Fruit fly (Drosophila melanogaster) S2 (cell line): ENCODE data around the gene sno.

Source experiments
- CG8478 ChIP-seq: fragments of >200 bp; optimal IDR thresholded peaks from 2 replicates; lab custom pipeline; 2018
- CTCF ChIP-seq, 2 experiments: fragments of >200 bp; optimal IDR thresholded peaks; 2 replicates each; lab custom pipeline; 2018

sno gene

DNA sequence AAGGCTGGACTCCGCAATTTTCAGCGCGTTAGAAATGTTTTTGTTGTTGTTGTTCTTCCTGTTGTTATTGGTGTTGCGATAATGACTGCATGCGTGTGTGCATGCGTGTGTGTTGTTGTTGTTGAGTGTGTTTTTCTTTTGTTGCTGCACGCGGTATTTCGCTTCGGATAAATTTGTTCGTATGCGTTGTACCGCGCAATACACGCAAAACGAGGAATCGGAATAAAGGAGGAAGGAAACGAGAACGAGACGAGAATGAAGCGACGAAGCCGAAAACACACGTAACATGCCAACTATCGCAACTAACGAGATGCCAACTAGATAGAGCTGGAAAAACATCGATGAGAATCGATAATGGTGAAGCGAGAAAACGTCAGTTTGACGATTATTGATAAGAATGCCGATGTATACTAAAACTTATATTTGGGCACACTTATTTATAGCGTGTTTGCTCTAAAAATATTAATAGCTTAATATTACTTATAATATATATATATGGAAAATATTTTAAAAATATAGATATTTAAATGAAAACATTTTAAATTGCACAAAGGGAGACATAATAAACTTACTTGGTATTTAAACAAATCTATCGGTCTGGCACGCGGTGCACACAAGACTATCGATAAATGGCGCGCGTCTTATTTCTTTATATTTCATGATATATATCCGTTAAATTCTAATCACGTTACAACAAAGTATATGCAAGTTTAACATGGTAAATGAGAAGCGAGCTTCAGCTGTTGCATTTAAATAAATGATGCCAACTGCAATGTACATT is at the start of gene sno:
Gene sno (minus strand): TSS at position 318 of the 781 bp plus-strand sequence.
- no peak for TF ChIP-seq CTCF (optimal IDR thresholded peaks at IDR 0.05; lab: Kevin White, UChicago)
- no peak for TF ChIP-seq CG8478 (lab: Kevin White, UChicago)

dm6 chrX:13258757-13259067 is 47.2 kb upstream of the sno start, which contains the start of gene comt:
TSS of gene comt (plus strand) at chrX:13259021.
- TF ChIP-seq CG8478 (lab: Kevin White, UChicago) (no peak), CTCF (optimal IDR thresholded peaks at IDR 0.05; lab: Kevin White, UChicago) (no peak)

dm6 chrX:13258048-13258756 is 46.7 kb upstream of the sno start, which contains the start of the genes mew and CG15742:
TSS of gene mew (minus strand) at chrX:13258490.
TSS of gene CG15742 (minus strand) at chrX:13258495.
- peak in 1 of 2 experiments; percentile 17 for TF ChIP-seq CTCF (optimal IDR thresholded peaks at IDR 0.05; lab: Kevin White, UChicago)
- no peak for TF ChIP-seq CG8478 (lab: Kevin White, UChicago)

DNA sequence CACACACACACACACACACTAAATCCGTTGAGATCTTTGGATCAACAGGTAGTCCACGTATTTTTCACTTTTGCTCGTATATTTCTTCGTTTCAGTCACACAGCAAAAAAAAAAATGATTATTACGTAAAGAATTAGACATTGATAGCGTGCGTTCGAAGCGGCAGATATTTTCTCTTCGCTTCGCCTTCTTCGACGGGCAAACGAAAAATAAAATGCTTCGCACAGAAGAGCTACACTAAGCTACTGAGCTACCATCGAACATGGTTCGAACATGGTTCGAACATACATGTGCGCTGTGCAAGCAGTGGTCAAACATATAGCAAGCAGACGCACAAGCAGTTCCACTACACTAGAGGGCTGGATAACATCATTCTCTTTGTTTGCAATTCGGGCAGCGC is 45.5 kb upstream of the sno start:
- TF ChIP-seq CG8478 (lab: Kevin White, UChicago) (no peak), CTCF (optimal IDR thresholded peaks at IDR 0.05; lab: Kevin White, UChicago) (peak; percentile 33 to 46)

- TF ChIP-seq CG8478 (lab: Kevin White, UChicago) (no peak), CTCF (optimal IDR thresholded peaks at IDR 0.05; lab: Kevin White, UChicago) (no peak)
Measured at dm6 chrX:13254442-13254841, 43.0 kb upstream of the sno start.

DNA sequence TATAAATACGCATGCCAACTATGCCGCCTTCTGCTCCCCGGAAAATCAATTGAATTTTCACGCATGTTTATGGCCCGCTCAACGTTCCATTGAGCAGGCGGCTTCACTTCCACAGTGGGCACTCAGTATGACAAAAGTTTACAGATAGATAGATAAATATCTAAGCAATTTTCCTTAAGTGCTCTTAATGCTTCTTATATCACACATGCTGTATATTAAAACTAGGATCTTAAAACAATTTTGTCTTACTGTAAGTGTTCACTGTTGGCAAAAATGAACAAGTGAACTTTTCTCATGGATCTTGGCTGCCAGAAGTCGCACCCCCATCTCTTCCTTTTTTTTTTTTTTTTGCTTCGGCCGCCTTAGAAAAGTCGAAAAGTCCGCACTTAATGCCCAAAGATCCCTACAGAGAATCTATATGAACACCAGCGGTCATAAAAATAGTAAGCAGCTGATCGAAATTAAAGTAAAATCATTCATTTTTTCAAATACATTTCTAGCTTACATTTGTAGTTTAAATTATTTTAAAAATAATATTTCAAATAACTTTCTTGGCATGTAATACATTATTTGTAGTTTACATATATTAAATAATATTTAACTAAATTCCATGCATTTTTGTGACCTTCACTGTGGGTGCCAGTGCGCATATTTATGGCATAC is 41.7 kb upstream of the sno start:
- TF ChIP-seq CTCF (optimal IDR thresholded peaks at IDR 0.05; lab: Kevin White, UChicago) (no peak), CG8478 (lab: Kevin White, UChicago) (no peak)

- TF ChIP-seq CG8478 (lab: Kevin White, UChicago) (no peak), CTCF (optimal IDR thresholded peaks at IDR 0.05; lab: Kevin White, UChicago) (no peak)
Measured at dm6 chrX:13251310-13251709, 39.8 kb upstream of the sno start.

dm6 chrX:13249732-13250395 is 38.4 kb upstream of the sno start:
- TF ChIP-seq CTCF (optimal IDR thresholded peaks at IDR 0.05; lab: Kevin White, UChicago) = no peak
- TF ChIP-seq CG8478 (lab: Kevin White, UChicago) = no peak

- TF ChIP-seq CG8478 (lab: Kevin White, UChicago) = no peak
Measured at dm6 chrX:13248515-13248914, 37.0 kb upstream of the sno start.

dm6 chrX:13247789-13248188 is 36.3 kb upstream of the sno start:
- TF ChIP-seq CG8478 (lab: Kevin White, UChicago) = no peak
- TF ChIP-seq CTCF (optimal IDR thresholded peaks at IDR 0.05; lab: Kevin White, UChicago) = no peak

dm6 chrX:13245767-13246166 is 34.3 kb upstream of the sno start:
- TF ChIP-seq CTCF (optimal IDR thresholded peaks at IDR 0.05; lab: Kevin White, UChicago) (no peak), CG8478 (lab: Kevin White, UChicago) (no peak)

- TF ChIP-seq CG8478 (lab: Kevin White, UChicago) (no peak), CTCF (optimal IDR thresholded peaks at IDR 0.05; lab: Kevin White, UChicago) (no peak)
Measured at dm6 chrX:13244462-13244861, 33.0 kb upstream of the sno start.

- TF ChIP-seq CTCF (optimal IDR thresholded peaks at IDR 0.05; lab: Kevin White, UChicago) (no peak), CG8478 (lab: Kevin White, UChicago) (no peak)
Measured at dm6 chrX:13243726-13244323, 32.4 kb upstream of the sno start.

DNA sequence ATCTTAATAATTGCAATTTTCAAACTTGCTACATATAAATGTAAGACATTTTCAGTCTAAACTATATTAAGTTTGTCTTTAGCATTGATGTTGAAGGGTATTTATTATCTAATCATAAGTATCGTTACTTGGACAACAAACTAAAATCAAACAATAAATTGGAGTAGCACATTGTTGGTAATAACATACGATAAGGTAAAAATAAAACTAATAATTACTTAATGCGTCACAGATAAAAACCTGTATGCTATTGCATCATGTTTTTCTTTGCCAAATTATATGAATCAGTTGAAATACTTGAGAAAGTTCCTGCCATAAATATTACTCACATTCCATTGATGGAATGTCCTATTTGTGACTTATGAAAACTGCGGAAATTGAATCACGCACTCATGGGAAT is 29.3 kb upstream of the sno start:
- TF ChIP-seq CTCF (optimal IDR thresholded peaks at IDR 0.05; lab: Kevin White, UChicago) (no peak), CG8478 (lab: Kevin White, UChicago) (no peak)
